Fruit fly (Drosophila melanogaster) whole organism, adult: ENCODE results near the gene Cdc14.

Source experiments
- CG11617 ChIP-seq: fragments of 200-800 bp; sonication (Bioruptor generic); optimal IDR thresholded peaks from 2 replicates; lab custom pipeline; 2017; ENCODE audit warnings: mild to moderate bottlenecking, missing biosample characterization, missing genetic modification reagents, missing genetic modification characterization
- CG12768 ChIP-seq: fragments of 200-800 bp; sonication (Bioruptor generic); optimal IDR thresholded peaks from 2 replicates; lab custom pipeline; 2017; ENCODE audit warnings: missing biosample characterization, missing genetic modification characterization, mild to moderate bottlenecking, moderate library complexity, missing genetic modification reagents
- CG14711 ChIP-seq: fragments of 200-800 bp; sonication (Bioruptor generic); optimal IDR thresholded peaks from 2 replicates; lab custom pipeline; 2018; ENCODE audit warnings: missing biosample characterization, mild to moderate bottlenecking, missing genetic modification characterization, moderate library complexity
- CG1620 ChIP-seq: fragments of 200-800 bp; sonication (Bioruptor generic); optimal IDR thresholded peaks from 2 replicates; lab custom pipeline; 2016; ENCODE audit warnings: missing biosample characterization, missing genetic modification characterization
- CG33017 ChIP-seq: fragments of 200-800 bp; sonication (Bioruptor generic); optimal IDR thresholded peaks from 2 replicates; lab custom pipeline; 2018; ENCODE audit warnings: missing biosample characterization, mild to moderate bottlenecking, missing genetic modification characterization, moderate library complexity
- CG5204 ChIP-seq: fragments of 200-800 bp; sonication (Bioruptor generic); optimal IDR thresholded peaks from 2 replicates; lab custom pipeline; 2016; ENCODE audit warnings: missing biosample characterization, missing genetic modification characterization
- CG7045 ChIP-seq: fragments of 200-800 bp; sonication (Bioruptor generic); optimal IDR thresholded peaks from 2 replicates; lab custom pipeline; 2017; ENCODE audit warnings: missing biosample characterization, mild to moderate bottlenecking, missing genetic modification characterization
- CG7101 ChIP-seq: fragments of 200-800 bp; sonication (Bioruptor generic); optimal IDR thresholded peaks from 2 replicates; lab custom pipeline; 2018; ENCODE audit warnings: missing biosample characterization, mild to moderate bottlenecking, missing genetic modification characterization, moderate library complexity
- Clk ChIP-seq: fragments of 200-800 bp; sonication (Bioruptor generic); optimal IDR thresholded peaks from 2 replicates; lab custom pipeline; 2017; ENCODE audit warnings: missing biosample characterization, missing genetic modification characterization
- Crg-1 ChIP-seq: fragments of 200-800 bp; sonication (Bioruptor generic); optimal IDR thresholded peaks from 2 replicates; lab custom pipeline; 2016; ENCODE audit warnings: missing biosample characterization, missing genetic modification characterization
- Hr96 ChIP-seq: fragments of 200-800 bp; sonication (Bioruptor generic); optimal IDR thresholded peaks from 2 replicates; lab custom pipeline; 2016; ENCODE audit warnings: missing biosample characterization, missing genetic modification characterization
- Mnt ChIP-seq: fragments of 200-800 bp; sonication (Bioruptor generic); optimal IDR thresholded peaks from 2 replicates; lab custom pipeline; 2016; ENCODE audit warnings: missing biosample characterization, mild to moderate bottlenecking, missing genetic modification characterization
- bab1 ChIP-seq: fragments of 200-800 bp; sonication (Bioruptor generic); optimal IDR thresholded peaks from 3 replicates; lab custom pipeline; 2019; ENCODE audit warnings: missing biosample characterization, mild to moderate bottlenecking, missing genetic modification characterization, moderate library complexity
- cic ChIP-seq: fragments of 200-800 bp; sonication (Bioruptor generic); optimal IDR thresholded peaks from 2 replicates; lab custom pipeline; 2017; ENCODE audit warnings: missing biosample characterization, mild to moderate bottlenecking, missing genetic modification characterization, moderate library complexity
- cnc ChIP-seq, 2 experiments: fragments of >200 bp; optimal IDR thresholded peaks; 2 replicates each; lab custom pipeline; 2017
- kay ChIP-seq: fragments of 200-800 bp; sonication (Bioruptor generic); peaks from one replicate; lab custom pipeline; 2016; ENCODE audit warnings: missing biosample characterization, missing genetic modification characterization, borderline replicate concordance
- ovo ChIP-seq: fragments of 200-800 bp; sonication (Bioruptor generic); optimal IDR thresholded peaks from 2 replicates; lab custom pipeline; 2016; ENCODE audit warnings: missing biosample characterization, missing genetic modification characterization
- pad ChIP-seq: fragments of 200-800 bp; sonication (Bioruptor generic); optimal IDR thresholded peaks from 3 replicates; lab custom pipeline; 2017; ENCODE audit warnings: missing biosample characterization, missing genetic modification characterization, mild to moderate bottlenecking, moderate library complexity, missing genetic modification reagents
- tj ChIP-seq: fragments of 200-800 bp; sonication (Bioruptor generic); optimal IDR thresholded peaks from 3 replicates; lab custom pipeline; 2017; ENCODE audit warnings: missing biosample characterization, mild to moderate bottlenecking, missing genetic modification characterization, moderate library complexity
- toe ChIP-seq: fragments of 200-800 bp; sonication (Bioruptor generic); optimal IDR thresholded peaks from 2 replicates; lab custom pipeline; 2016; ENCODE audit warnings: missing biosample characterization, missing genetic modification characterization

The Cdc14 gene

DNA sequence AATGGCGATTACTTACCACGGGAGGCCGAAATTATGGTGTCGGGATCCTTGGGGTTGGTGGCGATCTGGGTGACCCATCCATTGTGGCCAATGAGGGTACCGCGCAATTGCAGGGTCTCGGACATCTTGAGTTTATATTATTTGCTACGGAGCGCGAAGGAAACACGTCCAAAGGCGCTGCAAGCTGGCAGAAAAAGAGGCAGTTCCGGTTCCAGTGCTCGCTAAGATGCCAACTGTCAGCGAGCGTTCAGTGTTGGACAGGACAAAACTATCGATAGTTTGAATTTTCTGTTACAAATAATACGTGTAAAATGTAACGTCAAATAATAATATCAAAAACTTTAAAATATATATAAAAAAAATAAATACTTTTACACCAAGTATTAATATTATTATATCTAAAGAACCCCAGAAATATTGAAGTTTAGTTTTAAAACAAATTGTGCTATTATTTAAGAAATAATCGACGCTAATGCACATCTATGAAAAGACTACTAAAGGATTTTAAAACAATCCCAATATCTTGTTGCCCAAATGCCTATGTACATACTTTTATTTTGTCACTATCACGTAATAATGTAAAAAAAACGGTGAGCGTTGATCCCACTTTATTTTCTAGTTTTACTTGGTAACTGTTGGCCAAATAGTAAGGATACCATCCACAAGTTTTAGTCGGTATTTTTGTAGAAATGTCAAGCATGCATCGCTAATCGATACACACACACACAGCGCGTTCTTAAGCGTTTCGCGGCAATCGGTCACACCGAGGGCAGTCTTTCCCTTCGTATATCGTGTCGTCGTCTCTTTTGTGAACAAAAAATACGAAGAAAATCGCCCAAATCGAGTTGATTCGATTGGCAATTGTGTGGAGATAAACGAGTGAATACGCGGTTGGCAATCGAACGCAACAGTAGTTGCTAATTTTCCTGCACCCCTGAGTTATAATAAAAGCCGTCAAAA is 16.8 kb upstream of the Cdc14 start, which contains the start of the genes Rack1 and mts:
TSS of gene Rack1 (minus strand) at position 271 of the 960 bp plus-strand sequence.
TSS of gene mts (plus strand) at position 606 of the 960 bp plus-strand sequence.
- TF ChIP-seq Clk (GFP tag; lab: Kevin White, UChicago) (peak; percentile 84), CG11617 (GFP tag; lab: Kevin White, UChicago) (peak; percentile 92), bab1 (GFP tag; lab: Kevin White, UChicago) (peak; percentile 74), pad (peak; percentile 82), CG33017 (tag; lab: Kevin White, UChicago) (peak; percentile 85), CG7045 (GFP tag; lab: Kevin White, UChicago) (peak; percentile 87), cnc (optimal IDR thresholded peaks at IDR 0.05; lab: Kevin White, UChicago) (no peak), kay (GFP tag; lab: Kevin White, UChicago) (peak; percentile 84), Crg-1 (GFP tag; lab: Kevin White, UChicago) (peak; percentile 96), CG7101 (peak; percentile 94), Hr96 (GFP tag; lab: Kevin White, UChicago) (peak; percentile 85), ovo (GFP tag; lab: Kevin White, UChicago) (peak; percentile 94), toe (GFP tag; lab: Kevin White, UChicago) (peak; percentile 80), CG14711 (peak; percentile 75), tj (GFP tag; lab: Kevin White, UChicago) (peak; percentile 82), CG12768 (GFP tag; lab: Kevin White, UChicago) (peak; percentile 93), CG5204 (GFP tag; lab: Kevin White, UChicago) (no peak), Mnt (GFP tag; lab: Kevin White, UChicago) (peak; percentile 94), cic (GFP tag; lab: Kevin White, UChicago) (peak; percentile 48), CG1620 (GFP tag; lab: Kevin White, UChicago) (peak; percentile 88)

DNA sequence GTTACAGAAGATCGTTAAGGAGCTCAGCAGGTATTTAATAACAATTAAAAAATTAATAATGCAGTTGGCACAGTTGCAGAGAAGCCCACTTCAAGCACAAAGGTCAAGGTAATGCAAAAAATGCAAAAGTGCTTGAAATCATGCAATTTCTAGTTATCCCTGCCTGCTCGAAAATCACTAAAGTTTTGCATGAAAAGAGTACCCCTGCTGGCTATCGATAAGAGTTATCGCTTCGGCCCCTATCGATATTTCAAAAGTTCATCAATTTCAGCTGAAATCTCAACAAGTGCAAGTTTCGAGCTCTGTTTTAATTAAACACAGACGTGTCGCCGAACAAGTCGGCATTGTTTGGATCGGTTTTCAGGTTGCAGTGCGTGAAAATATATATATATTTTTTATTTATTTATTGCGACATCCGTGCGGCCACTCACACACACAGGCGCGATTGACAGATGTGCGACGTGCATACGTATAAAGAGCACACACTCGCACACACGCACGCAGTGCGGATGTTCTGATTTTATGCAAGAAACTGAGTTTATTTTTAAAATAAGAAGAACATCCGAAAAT is 10.9 kb upstream of the Cdc14 start:
- TF ChIP-seq CG7045 (GFP tag; lab: Kevin White, UChicago): peak; percentile 12
- peak; percentile 63 for TF ChIP-seq CG1620 (GFP tag; lab: Kevin White, UChicago)
- peak; percentile 20 for TF ChIP-seq CG14711
- TF ChIP-seq CG33017 (tag; lab: Kevin White, UChicago): no peak
- no peak for TF ChIP-seq pad
- peak; percentile 55 for TF ChIP-seq bab1 (GFP tag; lab: Kevin White, UChicago)
- peak; percentile 16 for TF ChIP-seq tj (GFP tag; lab: Kevin White, UChicago)
- TF ChIP-seq ovo (GFP tag; lab: Kevin White, UChicago): no peak
- peak; percentile 39 for TF ChIP-seq Mnt (GFP tag; lab: Kevin White, UChicago)
- TF ChIP-seq cnc (optimal IDR thresholded peaks at IDR 0.05; lab: Kevin White, UChicago): no peak
- TF ChIP-seq toe (GFP tag; lab: Kevin White, UChicago): peak; percentile 81
- TF ChIP-seq kay (GFP tag; lab: Kevin White, UChicago): no peak
- TF ChIP-seq cic (GFP tag; lab: Kevin White, UChicago): peak; percentile 13
- peak; percentile 68 for TF ChIP-seq Hr96 (GFP tag; lab: Kevin White, UChicago)
- peak; percentile 32 for TF ChIP-seq Crg-1 (GFP tag; lab: Kevin White, UChicago)
- no peak for TF ChIP-seq CG5204 (GFP tag; lab: Kevin White, UChicago)
- TF ChIP-seq CG11617 (GFP tag; lab: Kevin White, UChicago): peak; percentile 50
- peak; percentile 20 for TF ChIP-seq CG12768 (GFP tag; lab: Kevin White, UChicago)
- no peak for TF ChIP-seq CG7101
- no peak for TF ChIP-seq Clk (GFP tag; lab: Kevin White, UChicago)

DNA sequence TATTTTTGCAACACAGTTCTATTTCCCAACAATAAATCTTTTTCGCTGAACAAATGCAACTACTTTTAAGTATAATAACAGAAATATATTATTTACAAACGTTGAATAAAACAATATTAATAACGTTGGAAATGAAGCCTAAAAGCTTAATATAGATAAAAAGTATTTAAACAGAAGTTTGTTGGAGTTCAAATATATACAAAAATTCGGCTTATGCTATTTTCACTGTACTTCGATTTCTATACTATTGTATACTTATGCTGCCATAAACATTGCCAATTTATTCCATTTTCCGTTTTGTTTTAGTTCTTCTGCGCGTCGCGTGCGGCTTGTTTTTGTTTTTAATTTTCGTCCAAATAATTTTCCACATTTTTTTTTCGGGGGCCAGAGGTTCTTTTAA is 10.3 kb upstream of the Cdc14 start, which contains the start of gene CG7115:
TSS of gene CG7115 (plus strand) at position 301 of the 400 bp plus-strand sequence.
- TF ChIP-seq toe (GFP tag; lab: Kevin White, UChicago) (no peak), CG7101 (no peak), Crg-1 (GFP tag; lab: Kevin White, UChicago) (no peak), CG14711 (no peak), Hr96 (GFP tag; lab: Kevin White, UChicago) (no peak), CG12768 (GFP tag; lab: Kevin White, UChicago) (no peak), CG7045 (GFP tag; lab: Kevin White, UChicago) (no peak), kay (GFP tag; lab: Kevin White, UChicago) (no peak), cic (GFP tag; lab: Kevin White, UChicago) (no peak), ovo (GFP tag; lab: Kevin White, UChicago) (no peak), CG33017 (tag; lab: Kevin White, UChicago) (no peak), CG11617 (GFP tag; lab: Kevin White, UChicago) (no peak)

DNA sequence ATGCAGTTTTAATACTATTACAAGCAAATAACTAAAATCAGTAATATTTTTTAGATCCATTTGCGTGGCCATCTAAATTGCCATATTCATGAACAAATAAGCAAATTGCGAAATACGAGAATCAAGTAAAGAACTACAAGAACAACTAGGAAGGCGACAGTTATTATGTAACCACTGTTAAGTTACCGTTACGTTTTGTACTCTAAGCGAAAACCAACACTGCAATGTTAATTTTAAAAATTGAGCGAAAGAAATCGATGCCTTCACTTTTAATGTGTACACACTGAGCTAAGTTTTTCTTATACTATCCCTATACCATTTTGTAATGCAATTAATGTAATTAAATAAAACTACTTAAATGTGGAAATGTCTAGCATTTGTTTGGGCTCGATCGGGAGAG is 9.9 kb upstream of the Cdc14 start:
- no peak for TF ChIP-seq Mnt (GFP tag; lab: Kevin White, UChicago)
- TF ChIP-seq CG1620 (GFP tag; lab: Kevin White, UChicago): no peak
- TF ChIP-seq ovo (GFP tag; lab: Kevin White, UChicago): no peak
- TF ChIP-seq CG14711: no peak
- TF ChIP-seq pad: no peak
- TF ChIP-seq toe (GFP tag; lab: Kevin White, UChicago): no peak
- no peak for TF ChIP-seq Crg-1 (GFP tag; lab: Kevin White, UChicago)
- TF ChIP-seq CG7045 (GFP tag; lab: Kevin White, UChicago): no peak
- no peak for TF ChIP-seq CG7101
- TF ChIP-seq CG5204 (GFP tag; lab: Kevin White, UChicago): no peak
- TF ChIP-seq cnc (optimal IDR thresholded peaks at IDR 0.05; lab: Kevin White, UChicago): no peak
- TF ChIP-seq Clk (GFP tag; lab: Kevin White, UChicago): no peak
- TF ChIP-seq CG12768 (GFP tag; lab: Kevin White, UChicago): no peak
- TF ChIP-seq CG33017 (tag; lab: Kevin White, UChicago): no peak
- no peak for TF ChIP-seq tj (GFP tag; lab: Kevin White, UChicago)
- TF ChIP-seq Hr96 (GFP tag; lab: Kevin White, UChicago): no peak
